Fruit fly (Drosophila melanogaster): Measurements from ENCODE around the gene CG7810.

- no peak for TF ChIP-seq Sin3A (optimal IDR thresholded peaks at IDR 0.05)
- no peak for TF ChIP-seq insv (optimal IDR thresholded peaks at IDR 0.05)
- TF ChIP-seq h (optimal IDR thresholded peaks at IDR 0.05) = no peak
- no peak for TF ChIP-seq ttk (optimal IDR thresholded peaks at IDR 0.05)
- no peak for TF ChIP-seq psq (optimal IDR thresholded peaks at IDR 0.05)
These were observed 13.9 kb downstream of the CG7810 start for dm6 chr2L:8297070-8297469.

Measured in Kc167 (cell line).